Worm (Caenorhabditis elegans) whole organism, young adult: Measurements from ENCODE around the gene dhs-17.

Source experiments
- B0019.2 ChIP-seq: fragments of 200-800 bp; sonication (Bioruptor generic); conservative IDR thresholded peaks from 2 replicates; pipeline ENCODE4 v1.3.6; 2022; ENCODE audit warnings: missing genetic modification reagents, missing genetic modification characterization, missing compliant biosample characterization
- C06A6.2 ChIP-seq: fragments of 200-800 bp; sonication (Bioruptor generic); conservative IDR thresholded peaks from 2 replicates; pipeline ENCODE4 v1.3.6; 2022; ENCODE audit warnings: missing genetic modification characterization, missing compliant biosample characterization
- F33H1.4 ChIP-seq: fragments of 200-800 bp; sonication (Bioruptor generic); IDR thresholded peaks from 2 replicates; pipeline ENCODE4 v1.3.6; 2022; ENCODE audit warnings: missing genetic modification reagents, missing genetic modification characterization, missing compliant biosample characterization
- F49E8.2 ChIP-seq: sonication (generic microtip); optimal IDR thresholded peaks from 3 replicates; lab custom pipeline; 2017; ENCODE audit warnings: missing genetic modification characterization, mild to moderate bottlenecking, missing compliant biosample characterization, antibody characterized with exemption, moderate library complexity; ENCODE audit not compliant: insufficient read depth
- F55B11.4 ChIP-seq: sonication (generic microtip); optimal IDR thresholded peaks from 2 replicates; lab custom pipeline; 2016; ENCODE audit warnings: missing compliant biosample characterization, missing genetic modification characterization, borderline replicate concordance; ENCODE audit not compliant: insufficient read depth
- T26A5.8 ChIP-seq: sonication (generic microtip); optimal IDR thresholded peaks from 2 replicates; lab custom pipeline; 2016; ENCODE audit warnings: missing genetic modification characterization, missing compliant biosample characterization
- Y53F4B.3 ChIP-seq: fragments of 200-800 bp; sonication (Bioruptor generic); IDR thresholded peaks from 2 replicates; pipeline ENCODE4 v1.3.6; 2022; ENCODE audit warnings: missing genetic modification reagents, missing genetic modification characterization, missing compliant biosample characterization
- Y53G8AR.9 ChIP-seq: fragments of 200-800 bp; sonication (Bioruptor generic); conservative IDR thresholded peaks from 2 replicates; pipeline ENCODE4 v1.3.6; 2022; ENCODE audit warnings: missing genetic modification reagents, missing genetic modification characterization, missing compliant biosample characterization
- Y67H2A.10 ChIP-seq: fragments of 200-800 bp; sonication (Bioruptor generic); conservative IDR thresholded peaks from 2 replicates; pipeline ENCODE4 v1.3.6; 2022; ENCODE audit warnings: missing genetic modification reagents, missing genetic modification characterization, missing compliant biosample characterization
- Y79H2A.3 ChIP-seq: fragments of 200-800 bp; sonication (Bioruptor generic); conservative IDR thresholded peaks from 2 replicates; pipeline ENCODE4 v1.3.6; 2022; ENCODE audit warnings: missing genetic modification reagents, missing genetic modification characterization, missing compliant biosample characterization
- akir-1 ChIP-seq: fragments of 200-800 bp; sonication (Bioruptor generic); optimal IDR thresholded peaks from 2 replicates; lab custom pipeline; 2018; ENCODE audit warnings: mild to moderate bottlenecking, missing genetic modification characterization, moderate library complexity, missing compliant biosample characterization
- ama-1 ChIP-seq, 3 experiments: fragments of 150-350 bp in 1 of 3; sonication (generic microtip) in 2 of 3; optimal IDR thresholded peaks; 2 replicates each; lab custom pipeline; 2014 to 2018; ENCODE audit warnings: missing biosample characterization in 2 of 3, missing genetic modification characterization in 2 of 3, missing genetic modification reagents in 2 of 3
- attf-3 ChIP-seq: fragments of 200-800 bp; sonication (Bioruptor generic); conservative IDR thresholded peaks from 2 replicates; pipeline ENCODE4 v1.3.6; 2022; ENCODE audit warnings: missing genetic modification reagents, missing genetic modification characterization, missing compliant biosample characterization
- attf-6 ChIP-seq: fragments of 200-800 bp; sonication (Bioruptor generic); IDR thresholded peaks from 2 replicates; pipeline ENCODE4 v1.3.6; 2022; ENCODE audit warnings: missing genetic modification reagents, missing genetic modification characterization, missing compliant biosample characterization
- bed-2 ChIP-seq: fragments of 200-800 bp; sonication (Bioruptor generic); IDR thresholded peaks from 2 replicates; pipeline ENCODE4 v1.3.6; 2022; ENCODE audit warnings: missing genetic modification reagents, missing genetic modification characterization, missing compliant biosample characterization
- ccch-3 ChIP-seq: fragments of 200-800 bp; sonication (Bioruptor generic); optimal IDR thresholded peaks from 2 replicates; lab custom pipeline; 2018; ENCODE audit warnings: mild to moderate bottlenecking, missing genetic modification characterization, missing compliant biosample characterization
- cebp-2 ChIP-seq: fragments of 200-800 bp; sonication (Bioruptor generic); IDR thresholded peaks from 2 replicates; pipeline ENCODE4 v1.3.6; 2022; ENCODE audit warnings: missing genetic modification characterization, missing compliant biosample characterization
- ceh-100 ChIP-seq: fragments of 200-800 bp; sonication (Bioruptor generic); IDR thresholded peaks from 2 replicates; pipeline ENCODE4 v1.3.6; 2022; ENCODE audit warnings: missing genetic modification reagents, missing genetic modification characterization, missing compliant biosample characterization
- ceh-40 ChIP-seq: fragments of 200-800 bp; sonication (Bioruptor generic); IDR thresholded peaks from 2 replicates; pipeline ENCODE4 v1.3.6; 2022; ENCODE audit warnings: missing genetic modification characterization, missing compliant biosample characterization
- ceh-58 ChIP-seq: fragments of 200-800 bp; sonication (Bioruptor generic); IDR thresholded peaks from 2 replicates; pipeline ENCODE4 v1.3.6; 2022; ENCODE audit warnings: missing genetic modification characterization, missing compliant biosample characterization
- ceh-79 ChIP-seq: sonication (generic microtip); optimal IDR thresholded peaks from 2 replicates; lab custom pipeline; 2017; ENCODE audit warnings: mild to moderate bottlenecking, missing genetic modification characterization, missing compliant biosample characterization
- die-1 ChIP-seq: sonication (generic microtip); optimal IDR thresholded peaks from 2 replicates; lab custom pipeline; 2016; ENCODE audit warnings: missing genotype, mild to moderate bottlenecking, missing genetic modification characterization, missing compliant biosample characterization
- dox-1 ChIP-seq: fragments of 200-800 bp; sonication (Bioruptor generic); IDR thresholded peaks from 2 replicates; pipeline ENCODE4 v1.3.6; 2022; ENCODE audit warnings: missing genetic modification reagents, missing genetic modification characterization, missing compliant biosample characterization
- dpff-1 ChIP-seq: sonication (generic microtip); optimal IDR thresholded peaks from 2 replicates; lab custom pipeline; 2017; ENCODE audit warnings: mild to moderate bottlenecking, missing genetic modification characterization, missing compliant biosample characterization
- dpl-1 ChIP-seq: fragments of 150-350 bp; optimal IDR thresholded peaks from 2 replicates; lab custom pipeline; 2014; ENCODE audit warnings: missing biosample characterization, missing genetic modification reagents, missing genetic modification characterization
- gei-17 ChIP-seq: fragments of 200-800 bp; sonication (Bioruptor generic); optimal IDR thresholded peaks from 2 replicates; lab custom pipeline; 2018; ENCODE audit warnings: mild to moderate bottlenecking, missing genetic modification characterization, missing compliant biosample characterization
- hlh-12 ChIP-seq: sonication (generic microtip); optimal IDR thresholded peaks from 2 replicates; lab custom pipeline; 2016; ENCODE audit warnings: missing genetic modification characterization, missing compliant biosample characterization
- hmg-1.2 ChIP-seq: fragments of 200-800 bp; sonication (Bioruptor generic); IDR thresholded peaks from 2 replicates; pipeline ENCODE4 v1.3.6; 2022; ENCODE audit warnings: missing genetic modification reagents, missing genetic modification characterization, missing compliant biosample characterization
- hmg-20 ChIP-seq: fragments of 200-800 bp; sonication (Bioruptor generic); IDR thresholded peaks from 2 replicates; pipeline ENCODE4 v1.3.6; 2022; ENCODE audit warnings: missing genetic modification reagents, missing genetic modification characterization, missing compliant biosample characterization
- hrde-1 ChIP-seq: sonication (generic microtip); optimal IDR thresholded peaks from 2 replicates; lab custom pipeline; 2016; ENCODE audit warnings: missing genetic modification characterization, mild to moderate bottlenecking, missing compliant biosample characterization, moderate library complexity, missing genotype, missing genetic modification reagents, borderline replicate concordance
- hsf-1 ChIP-seq: fragments of 200-800 bp; sonication (Bioruptor generic); IDR thresholded peaks from 2 replicates; pipeline ENCODE4 v1.3.6; 2022; ENCODE audit warnings: missing genetic modification reagents, missing genetic modification characterization, missing compliant biosample characterization
- let-607 ChIP-seq, 2 experiments: fragments of 200-800 bp in 1 of 2; sonication (Bioruptor generic) in 1 of 2; sonication (generic microtip) in 1 of 2; optimal IDR thresholded peaks; 2 replicates each; lab custom pipeline; 2016 to 2018; ENCODE audit warnings: mild to moderate bottlenecking in 2 of 2, missing compliant biosample characterization in 2 of 2, missing genetic modification characterization in 2 of 2, moderate library complexity in 2 of 2, missing genotype in 1 of 2
- lin-54 ChIP-seq: fragments of 200-800 bp; sonication (Bioruptor generic); optimal IDR thresholded peaks from 2 replicates; lab custom pipeline; 2018; ENCODE audit warnings: mild to moderate bottlenecking, missing genetic modification characterization, missing compliant biosample characterization
- lir-1 ChIP-seq: fragments of 200-800 bp; sonication (Bioruptor generic); conservative IDR thresholded peaks from 2 replicates; pipeline ENCODE4 v1.3.6; 2022; ENCODE audit warnings: missing genetic modification reagents, missing genetic modification characterization, missing compliant biosample characterization
- madf-3 ChIP-seq: fragments of 200-800 bp; sonication (Bioruptor generic); IDR thresholded peaks from 2 replicates; pipeline ENCODE4 v1.3.6; 2022; ENCODE audit warnings: missing genetic modification reagents, missing genetic modification characterization, missing compliant biosample characterization
- madf-8 ChIP-seq: fragments of 200-800 bp; sonication (Bioruptor generic); conservative IDR thresholded peaks from 2 replicates; pipeline ENCODE4 v1.3.6; 2022; ENCODE audit warnings: missing genetic modification reagents, missing genetic modification characterization, missing compliant biosample characterization
- mxl-1 ChIP-seq: sonication (generic microtip); optimal IDR thresholded peaks from 2 replicates; lab custom pipeline; 2016; ENCODE audit warnings: missing genetic modification characterization, missing compliant biosample characterization
- nhr-179 ChIP-seq: sonication (generic microtip); optimal IDR thresholded peaks from 2 replicates; lab custom pipeline; 2016; ENCODE audit warnings: mild to moderate bottlenecking, missing genetic modification characterization, missing compliant biosample characterization
- rcor-1 ChIP-seq: fragments of 200-800 bp; sonication (Bioruptor generic); IDR thresholded peaks from 2 replicates; pipeline ENCODE4 v1.3.6; 2022; ENCODE audit warnings: missing genetic modification reagents, missing genetic modification characterization, missing compliant biosample characterization
- sea-2 ChIP-seq: fragments of 200-800 bp; sonication (Bioruptor generic); IDR thresholded peaks from 2 replicates; pipeline ENCODE4 v1.3.6; 2022; ENCODE audit warnings: missing genetic modification characterization, missing compliant biosample characterization
- snpc-1.3 ChIP-seq: sonication (generic microtip); optimal IDR thresholded peaks from 2 replicates; lab custom pipeline; 2017; ENCODE audit warnings: missing genetic modification characterization, mild to moderate bottlenecking, missing compliant biosample characterization, antibody characterized with exemption, moderate library complexity, missing genotype, missing genetic modification reagents; ENCODE audit not compliant: insufficient read depth
- somi-1 ChIP-seq: fragments of 200-800 bp; sonication (Bioruptor generic); optimal IDR thresholded peaks from 2 replicates; lab custom pipeline; 2018; ENCODE audit warnings: mild to moderate bottlenecking, missing genetic modification characterization, missing compliant biosample characterization
- tbp1 ChIP-seq: fragments of 200-800 bp; sonication (Bioruptor generic); optimal IDR thresholded peaks from 2 replicates; lab custom pipeline; 2018; ENCODE audit warnings: mild to moderate bottlenecking, missing genetic modification characterization, missing compliant biosample characterization
- tbx-9 ChIP-seq: sonication (generic microtip); optimal IDR thresholded peaks from 2 replicates; lab custom pipeline; 2016; ENCODE audit warnings: borderline replicate concordance, missing genetic modification characterization, inconsistent platforms, missing compliant biosample characterization
- unc-130 ChIP-seq: sonication (generic microtip); optimal IDR thresholded peaks from 2 replicates; lab custom pipeline; 2016; ENCODE audit warnings: missing genetic modification reagents, missing genetic modification characterization, missing compliant biosample characterization
- unc-62 ChIP-seq: fragments of 150-350 bp; optimal IDR thresholded peaks from 2 replicates; lab custom pipeline; 2014; ENCODE audit warnings: missing biosample characterization, missing genetic modification reagents, missing genetic modification characterization
- xnd-1 ChIP-seq: sonication (generic microtip); optimal IDR thresholded peaks from 2 replicates; lab custom pipeline; 2016; ENCODE audit warnings: missing genotype, missing genetic modification reagents, missing genetic modification characterization, missing compliant biosample characterization
- ztf-22 ChIP-seq: fragments of 200-800 bp; sonication (Bioruptor generic); optimal IDR thresholded peaks from 2 replicates; lab custom pipeline; 2018; ENCODE audit warnings: mild to moderate bottlenecking, missing genetic modification characterization, moderate library complexity, missing compliant biosample characterization

dhs-17 gene

DNA sequence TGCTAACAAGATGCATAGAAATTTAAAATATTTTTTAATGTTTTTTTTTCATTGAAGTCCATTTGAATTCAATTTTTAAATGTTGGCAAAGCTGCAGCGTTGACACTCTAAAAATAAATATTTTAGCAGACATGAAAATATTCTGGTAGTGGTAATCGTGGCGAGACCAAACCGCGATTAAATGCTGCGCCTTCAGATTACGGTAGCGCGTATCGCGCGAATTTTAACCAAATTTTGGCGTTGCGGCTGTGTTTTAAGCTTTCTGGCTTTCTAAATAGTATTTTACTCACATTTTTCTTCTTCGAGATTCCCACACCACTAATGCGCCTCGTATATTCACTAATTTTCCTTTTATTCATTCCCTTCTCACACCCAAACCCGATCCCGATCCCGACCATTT is 38.5 kb downstream of the dhs-17 start, which contains the start of gene cpg-4:
cpg-4 (plus strand) TSS at position 303 of the 400 bp plus-strand sequence.
- peak; percentile 98 for TF ChIP-seq madf-8
- TF ChIP-seq ceh-100 (GFP tag; lab: Robert Waterston, UW) = no peak
- TF ChIP-seq dpff-1 (tag; lab: Kevin White, UChicago) = no peak
- TF ChIP-seq dpl-1 (GFP tag; lab: Kevin White, UChicago) = peak; percentile 78
- TF ChIP-seq T26A5.8 (tag; lab: Kevin White, UChicago) = no peak
- TF ChIP-seq sea-2 (GFP tag; lab: Robert Waterston, UW) = no peak
- no peak for TF ChIP-seq F55B11.4
- TF ChIP-seq cebp-2 (GFP tag; lab: Robert Waterston, UW) = no peak
- TF ChIP-seq ceh-40 (GFP tag; lab: Robert Waterston, UW) = no peak
- no peak for TF ChIP-seq ccch-3
- TF ChIP-seq gei-17 = no peak
- TF ChIP-seq lin-54 (GFP tag; lab: Kevin White, UChicago) = peak; percentile 68
- peak; percentile 33; the same call in 1 of the 2 replicates for TF ChIP-seq hmg-1.2
- TF ChIP-seq lir-1 (GFP tag; lab: Robert Waterston, UW) = peak; percentile 26; the same call in 1 of the 2 replicates
- TF ChIP-seq F33H1.4 (GFP tag; lab: Robert Waterston, UW) = peak; percentile 97
- TF ChIP-seq mxl-1 (tag; lab: Kevin White, UChicago) = no peak
- TF ChIP-seq C06A6.2 (GFP tag; lab: Robert Waterston, UW) = no peak
- no peak for TF ChIP-seq unc-62
- TF ChIP-seq let-607 (tag; optimal IDR thresholded peaks at IDR 0.05; lab: Kevin White, UChicago) = no peak
- TF ChIP-seq attf-3 (GFP tag; lab: Robert Waterston, UW) = 0 out of 2 replicates have a peak, but pooled peaks have one; percentile 17
- TF ChIP-seq tbp1 = no peak
- TF ChIP-seq nhr-179 (tag; lab: Kevin White, UChicago) = no peak
- no peak for TF ChIP-seq somi-1
- TF ChIP-seq bed-2 (GFP tag; lab: Robert Waterston, UW) = no peak
- TF ChIP-seq xnd-1 (tag; lab: Kevin White, UChicago) = peak; percentile 96
- no peak; the same call in 1 of the 2 replicates for TF ChIP-seq dox-1
- no peak for TF ChIP-seq akir-1 (GFP tag; lab: Kevin White, UChicago)
- no peak for TF ChIP-seq Y53F4B.3 (GFP tag; lab: Robert Waterston, UW)
- peak; percentile 75; the same call in 1 of the 2 replicates for TF ChIP-seq rcor-1
- TF ChIP-seq ceh-58 (GFP tag; lab: Robert Waterston, UW) = no peak
- no peak for TF ChIP-seq ceh-79 (tag; lab: Kevin White, UChicago)
- no peak for TF ChIP-seq hlh-12 (tag; lab: Kevin White, UChicago)
- TF ChIP-seq Y67H2A.10 (GFP tag; lab: Robert Waterston, UW) = no peak
- no peak for TF ChIP-seq unc-130 (GFP tag; lab: Kevin White, UChicago)
- no peak for TF ChIP-seq hmg-20 (GFP tag; lab: Robert Waterston, UW)
- no peak for TF ChIP-seq attf-6
- TF ChIP-seq hrde-1 = no peak
- TF ChIP-seq hsf-1 = peak; percentile 45; the same call in 1 of the 2 replicates
- peak; percentile 5 for TF ChIP-seq snpc-1.3 (tag; lab: Kevin White, UChicago)
- TF ChIP-seq ztf-22 (GFP tag; lab: Kevin White, UChicago) = no peak
- no peak for TF ChIP-seq die-1 (tag; lab: Kevin White, UChicago)
- peak; percentile 66; the same call in 1 of the 2 replicates for TF ChIP-seq madf-3 (GFP tag; lab: Robert Waterston, UW)
- 0 out of 2 replicates have a peak, but pooled peaks have one; percentile 25 for TF ChIP-seq B0019.2 (GFP tag; lab: Robert Waterston, UW)
- TF ChIP-seq ama-1 (optimal IDR thresholded peaks at IDR 0.05; lab: Kevin White, UChicago) = no peak
- no peak for TF ChIP-seq ama-1 (GFP tag; optimal IDR thresholded peaks at IDR 0.05; lab: Kevin White, UChicago)
- no peak for TF ChIP-seq tbx-9
- TF ChIP-seq Y79H2A.3 (GFP tag; lab: Robert Waterston, UW) = 0 out of 2 replicates have a peak, but pooled peaks have one; percentile 20
- TF ChIP-seq Y53G8AR.9 (GFP tag; lab: Robert Waterston, UW) = no peak
- peak; percentile 69 for TF ChIP-seq F49E8.2 (tag; lab: Kevin White, UChicago)
